Worm (Caenorhabditis elegans) whole organism, young adult: ENCODE results near the gene F58G11.4.

Experiments
- F52B5.7 ChIP-seq: sonication (generic microtip); optimal IDR thresholded peaks from 2 replicates; lab custom pipeline; 2016; ENCODE audit warnings: mild to moderate bottlenecking, missing genetic modification characterization, missing compliant biosample characterization
- die-1 ChIP-seq: sonication (generic microtip); optimal IDR thresholded peaks from 2 replicates; lab custom pipeline; 2016; ENCODE audit warnings: missing genotype, mild to moderate bottlenecking, missing genetic modification characterization, missing compliant biosample characterization
- ztf-25 ChIP-seq: fragments of 200-800 bp; sonication (Bioruptor generic); IDR thresholded peaks from 2 replicates; pipeline ENCODE4 v1.3.6; 2022; ENCODE audit warnings: missing genetic modification reagents, missing genetic modification characterization, missing compliant biosample characterization

- no peak for TF ChIP-seq ztf-25 (GFP tag; lab: Robert Waterston, UW)
- no peak for TF ChIP-seq die-1
- no peak for TF ChIP-seq F52B5.7 (tag; lab: Kevin White, UChicago)
These were observed 24.8 kb upstream of the F58G11.4 start for ce11 chrV:13647617-13648016.
